Worm (Caenorhabditis elegans) whole organism, L3 larva: ENCODE measurements around the gene math-14.

ENCODE experiments used
- aly-2 ChIP-seq: fragments of 150-350 bp; optimal IDR thresholded peaks from 2 replicates; lab custom pipeline; 2014; ENCODE audit warnings: missing biosample characterization, missing genetic modification characterization
- ceh-82 ChIP-seq: fragments of 150-350 bp; optimal IDR thresholded peaks from 2 replicates; lab custom pipeline; 2014; ENCODE audit warnings: missing biosample characterization, missing genetic modification characterization
- daf-12 ChIP-seq: fragments of 150-350 bp; optimal IDR thresholded peaks from 2 replicates; lab custom pipeline; 2014; ENCODE audit warnings: missing biosample characterization, missing genetic modification reagents, missing genetic modification characterization
- elt-2 ChIP-seq: sonication (generic microtip); optimal IDR thresholded peaks from 2 replicates; lab custom pipeline; 2016; ENCODE audit warnings: missing genetic modification reagents, mild to moderate bottlenecking, missing genetic modification characterization, missing compliant biosample characterization
- pqm-1 ChIP-seq: fragments of 150-350 bp; optimal IDR thresholded peaks from 2 replicates; lab custom pipeline; 2017; ENCODE audit warnings: missing biosample characterization, missing genetic modification characterization, inconsistent platforms

DNA sequence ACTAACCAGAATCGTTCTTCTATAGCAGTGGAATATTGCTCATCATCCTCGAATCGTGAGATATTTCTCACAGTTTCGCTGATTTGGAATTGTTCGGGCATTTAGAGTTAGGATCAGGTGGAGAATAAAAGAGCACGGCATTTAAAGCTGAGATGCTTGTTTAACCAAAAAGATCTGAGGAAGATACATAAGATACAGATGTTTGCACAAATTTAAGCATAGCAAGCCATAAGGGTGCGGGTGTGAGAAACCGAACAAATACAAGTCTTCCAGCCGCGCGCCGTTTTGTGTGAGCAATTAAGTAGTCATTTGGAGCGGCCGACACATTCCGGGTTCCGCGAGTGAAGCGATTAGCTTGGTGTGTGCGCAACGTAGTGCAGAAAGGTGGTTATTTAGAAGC, 17.2 kb downstream of the math-14 start, which contains the start of gene math-7:
- no peak for TF ChIP-seq pqm-1
- TF ChIP-seq aly-2 (tag; lab: Kevin White, UChicago) = no peak
- no peak for TF ChIP-seq daf-12 (tag; lab: Kevin White, UChicago)
- TF ChIP-seq ceh-82 (tag; lab: Kevin White, UChicago) = no peak
- no peak for TF ChIP-seq elt-2
